Fruit fly (Drosophila melanogaster) whole organism, embryonic: ENCODE measurements around the gene CG42455.

ENCODE experiments used
- CG10565 ChIP-seq: fragments of 200-800 bp; sonication (Bioruptor generic); optimal IDR thresholded peaks from 3 replicates; lab custom pipeline; 2016; ENCODE audit warnings: missing biosample characterization, mild to moderate bottlenecking, missing genetic modification characterization
- CG11085 ChIP-seq: fragments of 200-800 bp; sonication (Bioruptor generic); IDR thresholded peaks from 2 replicates; pipeline ENCODE4 v1.3.6; 2022; ENCODE audit warnings: missing biosample characterization, missing genetic modification characterization
- CG8944 ChIP-seq: fragments of 200-800 bp; sonication (Bioruptor generic); optimal IDR thresholded peaks from 3 replicates; lab custom pipeline; 2016; ENCODE audit warnings: missing biosample characterization, missing genetic modification characterization
- Med ChIP-seq: fragments of 200-800 bp; sonication (Bioruptor generic); peaks from one replicate; lab custom pipeline; 2016; ENCODE audit warnings: missing biosample characterization, missing genetic modification characterization, mild to moderate bottlenecking, inconsistent platforms, moderate library complexity
- Ptx1 ChIP-seq: fragments of 200-800 bp; sonication (Bioruptor generic); IDR thresholded peaks from 2 replicates; pipeline ENCODE4 v1.3.6; 2022; ENCODE audit warnings: missing biosample characterization, missing genetic modification characterization
- Xbp1 ChIP-seq: fragments of 200-800 bp; sonication (Bioruptor generic); optimal IDR thresholded peaks from 3 replicates; lab custom pipeline; 2016; ENCODE audit warnings: missing biosample characterization, mild to moderate bottlenecking, missing genetic modification characterization
- br ChIP-seq: fragments of >200 bp; optimal IDR thresholded peaks from 2 replicates; lab custom pipeline; 2017
- cg ChIP-seq: fragments of 200-800 bp; sonication (Bioruptor generic); optimal IDR thresholded peaks from 3 replicates; lab custom pipeline; 2019; ENCODE audit warnings: missing biosample characterization, mild to moderate bottlenecking, missing genetic modification characterization, moderate library complexity
- grn ChIP-seq: fragments of 200-800 bp; sonication (Bioruptor generic); optimal IDR thresholded peaks from 3 replicates; lab custom pipeline; 2017; ENCODE audit warnings: missing biosample characterization, missing genetic modification characterization
- kni ChIP-seq: fragments of 200-800 bp; sonication (Bioruptor generic); optimal IDR thresholded peaks from 3 replicates; lab custom pipeline; 2017; ENCODE audit warnings: mild to moderate bottlenecking, missing biosample characterization, missing genetic modification reagents, missing genetic modification characterization
- scrt ChIP-seq: fragments of 200-800 bp; sonication (Bioruptor generic); optimal IDR thresholded peaks from 2 replicates; lab custom pipeline; 2018; ENCODE audit warnings: missing biosample characterization, mild to moderate bottlenecking, missing genetic modification characterization, moderate library complexity
- z ChIP-seq: fragments of 200-800 bp; sonication (Bioruptor generic); IDR thresholded peaks from 3 replicates; pipeline ENCODE4 v1.3.6; 2022; ENCODE audit warnings: missing biosample characterization, missing genetic modification characterization

DNA sequence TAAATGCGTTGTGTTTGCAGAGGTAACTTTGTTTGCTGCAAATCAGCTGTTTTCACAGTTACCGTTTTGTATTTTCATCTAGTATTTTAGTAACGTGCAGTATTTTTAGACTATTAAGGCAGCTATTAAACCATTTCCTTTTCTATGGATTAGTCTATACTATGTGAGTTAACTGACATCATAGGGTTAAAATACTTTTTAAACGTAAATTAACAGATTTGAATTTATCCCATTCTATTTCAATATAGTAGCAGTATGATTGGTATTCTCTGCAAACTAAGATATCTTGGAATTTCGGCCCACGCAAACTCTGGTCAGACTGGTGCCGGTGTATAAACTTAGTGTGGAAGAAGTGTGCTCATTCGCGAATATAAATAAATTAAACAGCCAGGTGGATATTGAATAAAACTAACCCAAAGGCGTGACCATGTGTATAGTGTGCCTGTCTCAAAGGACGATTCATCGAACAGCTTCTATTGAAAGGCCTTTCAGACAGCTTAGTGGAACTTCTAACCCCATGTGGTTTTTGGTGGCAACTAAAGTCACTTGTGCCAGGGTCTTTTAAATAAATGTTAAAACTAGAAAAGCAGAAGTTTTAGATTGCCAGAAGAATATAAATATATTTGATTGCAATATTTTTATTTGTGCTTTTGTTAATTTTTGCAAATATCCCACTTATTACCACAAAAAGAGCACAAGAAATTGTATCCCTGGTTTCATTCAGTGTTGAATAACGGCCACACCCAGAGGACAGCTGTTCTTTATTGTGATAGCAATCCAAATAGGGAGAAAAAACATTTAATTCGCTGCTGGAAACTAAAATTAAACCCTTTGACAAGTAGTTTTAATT, at the start of gene CG42455, which contains the start of the genes CG6674 and vnc:
- TF ChIP-seq Med (GFP tag; lab: Kevin White, UChicago) (peak; percentile 88), kni (GFP tag; lab: Kevin White, UChicago) (no peak), CG11085 (GFP tag; lab: Robert Waterston, UW) (no peak), scrt (no peak), br (lab: Kevin White, UChicago) (no peak), CG8944 (GFP tag; lab: Kevin White, UChicago) (no peak), Xbp1 (GFP tag; lab: Kevin White, UChicago) (peak; percentile 29), cg (GFP tag; lab: Kevin White, UChicago) (no peak), z (GFP tag; lab: Robert Waterston, UW) (no peak), CG10565 (GFP tag; lab: Kevin White, UChicago) (no peak), grn (peak; percentile 44), Ptx1 (GFP tag; lab: Robert Waterston, UW) (no peak)
